Worm (Caenorhabditis elegans): ENCODE measurements around the gene W10G6.1.

- TF ChIP-seq egl-27 (tag; optimal IDR thresholded peaks at IDR 0.05) (no peak), unc-62 (GFP tag; optimal IDR thresholded peaks at IDR 0.05) (no peak), nhr-12 (tag; optimal IDR thresholded peaks at IDR 0.05) (no peak), nhr-237 (tag; optimal IDR thresholded peaks at IDR 0.05) (no peak), sma-9 (GFP tag; optimal IDR thresholded peaks at IDR 0.05) (no peak), sma-9 (tag; optimal IDR thresholded peaks at IDR 0.05) (no peak), lin-13 (GFP tag; optimal IDR thresholded peaks at IDR 0.05) (no peak), nhr-21 (tag; optimal IDR thresholded peaks at IDR 0.05) (no peak), ztf-11 (tag; optimal IDR thresholded peaks at IDR 0.05) (no peak), nhr-77 (tag; optimal IDR thresholded peaks at IDR 0.05) (no peak), snpc-4 (tag; optimal IDR thresholded peaks at IDR 0.05) (no peak), unc-39 (tag; optimal IDR thresholded peaks at IDR 0.05) (no peak), nhr-6 (tag; optimal IDR thresholded peaks at IDR 0.05) (no peak), lsy-2 (tag; optimal IDR thresholded peaks at IDR 0.05) (no peak)
Observed at ce11 chrX:16243129-16243528, 1.9 kb upstream of the W10G6.1 start.
